Worm (Caenorhabditis elegans): ENCODE measurements around the gene mfsd-8.
"Not testable (repeated sequence)": the region's sequence is repeated elsewhere in the genome, so short reads cannot be mapped to it uniquely, and the experiment has no call there.

mfsd-8 gene

ce11 chrIII:3329467-3329866 is 47.4 kb downstream of the mfsd-8 start:
- no peak for TF ChIP-seq elt-2 (tag; optimal IDR thresholded peaks at IDR 0.05)

DNA sequence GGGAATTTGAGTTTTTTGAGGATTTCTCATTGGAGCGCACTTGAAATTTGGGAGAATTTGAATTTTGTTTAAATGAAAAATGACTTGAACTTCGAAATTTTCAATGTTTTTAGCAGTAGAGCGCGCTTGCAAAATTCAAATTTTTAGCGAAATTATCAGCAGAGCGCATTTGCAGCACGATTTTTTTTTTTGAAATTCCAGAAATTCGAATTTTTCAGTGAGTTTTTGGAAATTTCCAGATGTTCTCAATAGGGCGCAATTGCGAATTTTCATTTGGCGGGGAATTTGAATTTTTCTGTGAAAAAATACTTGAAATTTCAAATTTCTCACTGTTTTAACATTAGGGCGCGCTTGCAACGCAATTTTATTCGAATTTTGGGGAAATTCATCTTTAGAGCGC is 49.7 kb downstream of the mfsd-8 start:
- TF ChIP-seq mep-1 (tag; optimal IDR thresholded peaks at IDR 0.05) = no peak
- no peak for TF ChIP-seq alr-1 (tag; optimal IDR thresholded peaks at IDR 0.05; ENCODE audit: borderline replicate concordance)
- TF ChIP-seq lin-14 (GFP tag; optimal IDR thresholded peaks at IDR 0.05) = no peak
- no peak for TF ChIP-seq hlh-4 (tag; optimal IDR thresholded peaks at IDR 0.05)
- no peak for TF ChIP-seq blmp-1 (tag; optimal IDR thresholded peaks at IDR 0.05)
- TF ChIP-seq lsy-2 (tag; optimal IDR thresholded peaks at IDR 0.05) = no peak

DNA sequence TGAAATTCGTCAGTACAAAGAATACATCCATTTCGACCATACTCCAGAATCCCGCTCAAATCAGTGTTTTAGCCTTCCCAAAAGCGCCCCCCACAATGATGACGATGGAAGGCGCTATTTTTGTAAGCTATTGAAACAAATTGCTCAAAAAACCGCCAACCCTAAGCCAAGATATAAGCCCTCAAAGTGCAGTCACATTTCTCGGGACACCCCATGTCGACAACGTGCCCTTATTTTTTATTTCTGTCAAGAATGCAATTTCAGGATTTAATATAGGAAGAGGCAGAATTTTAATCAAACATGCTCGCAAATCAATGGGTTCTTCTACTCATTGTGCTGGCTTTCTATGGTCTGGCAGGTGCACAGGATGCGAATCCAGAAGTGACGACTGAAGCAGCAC is 50.6 kb downstream of the mfsd-8 start, which contains the start of gene Y53G8AR.1:
Y53G8AR.1 (plus strand) TSS at position 301 of the 400 bp plus-strand sequence.
- TF ChIP-seq hlh-4, unc-130, nhr-76 (tag; optimal IDR thresholded peaks at IDR 0.05): not testable (repeated sequence)

DNA sequence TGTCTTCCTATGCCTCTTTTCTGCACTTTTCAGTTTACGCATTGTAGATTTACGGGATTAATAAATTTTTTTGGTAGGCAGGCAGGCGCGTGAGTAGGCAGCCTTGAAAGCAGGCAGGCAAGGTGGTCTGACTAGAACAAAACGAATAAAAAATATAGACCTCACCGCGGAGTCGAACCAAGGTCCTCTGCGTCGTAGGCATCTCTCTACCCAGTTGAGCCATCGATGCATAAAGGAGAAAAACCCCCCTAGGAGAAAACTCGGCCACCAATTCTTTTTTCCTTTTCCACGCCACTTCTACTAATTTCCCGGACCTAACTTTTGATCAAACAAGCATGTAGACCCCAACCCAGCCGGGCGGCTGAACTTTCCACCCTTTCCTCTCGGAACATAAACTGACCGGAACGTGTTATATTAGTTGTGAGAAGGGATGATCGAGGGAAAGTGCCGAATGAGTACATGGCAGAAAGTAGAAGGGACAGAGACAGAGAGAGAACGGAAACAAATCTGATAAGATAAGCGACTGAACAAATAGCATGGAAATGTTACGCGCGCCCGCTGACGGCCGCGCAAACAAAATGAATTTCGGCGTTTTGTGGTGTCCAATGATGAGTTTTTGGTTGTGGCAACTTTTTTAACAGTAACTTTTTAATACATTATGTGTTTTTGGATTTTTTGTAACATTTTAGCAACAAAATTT is 57.4 kb downstream of the mfsd-8 start:
- TF ChIP-seq dpl-1 (GFP tag; optimal IDR thresholded peaks at IDR 0.05) = no peak
- no peak for TF ChIP-seq egl-27 (tag; optimal IDR thresholded peaks at IDR 0.05)
- TF ChIP-seq lin-14 (GFP tag; optimal IDR thresholded peaks at IDR 0.05) = peak; percentile 80
- no peak for TF ChIP-seq lir-3 (tag; optimal IDR thresholded peaks at IDR 0.05; ENCODE audit: poor library complexity)
- TF ChIP-seq fkh-8 (tag; optimal IDR thresholded peaks at IDR 0.05) = no peak
- TF ChIP-seq sptf-1 (tag; optimal IDR thresholded peaks at IDR 0.05) = no peak
- no peak for TF ChIP-seq nhr-90 (tag; optimal IDR thresholded peaks at IDR 0.05; ENCODE audit: poor library complexity)
- TF ChIP-seq tlp-1 (tag; optimal IDR thresholded peaks at IDR 0.05) = no peak
- no peak for TF ChIP-seq ets-5 (GFP tag; IDR thresholded peaks at IDR 0.05)
- no peak for TF ChIP-seq alr-1 (tag; optimal IDR thresholded peaks at IDR 0.05; ENCODE audit: borderline replicate concordance)
- TF ChIP-seq tbx-2 (tag; optimal IDR thresholded peaks at IDR 0.05) = no peak
- no peak for TF ChIP-seq jun-1 (tag; optimal IDR thresholded peaks at IDR 0.05)
- peak; percentile 53 to 97 (median 82) for TF ChIP-seq elt-3 (tag; optimal IDR thresholded peaks at IDR 0.05)
- peak; percentile 21 for TF ChIP-seq pag-3 (tag; optimal IDR thresholded peaks at IDR 0.05; ENCODE audit: borderline replicate concordance, insufficient read depth)
- TF ChIP-seq swsn-7 (tag; optimal IDR thresholded peaks at IDR 0.05) = no peak
- TF ChIP-seq lin-13 (GFP tag; optimal IDR thresholded peaks at IDR 0.05) = no peak
- TF ChIP-seq vab-15 (tag; optimal IDR thresholded peaks at IDR 0.05) = no peak
- TF ChIP-seq rnt-1 (tag; optimal IDR thresholded peaks at IDR 0.05) = no peak
- no peak for TF ChIP-seq mef-2 (tag; optimal IDR thresholded peaks at IDR 0.05)
- no peak for TF ChIP-seq snu-23 (GFP tag; optimal IDR thresholded peaks at IDR 0.05)
- TF ChIP-seq ztf-11 (tag; optimal IDR thresholded peaks at IDR 0.05) = no peak
- no peak for TF ChIP-seq pqm-1 (tag; optimal IDR thresholded peaks at IDR 0.05)
- TF ChIP-seq mdl-1 (tag; optimal IDR thresholded peaks at IDR 0.05) = no peak
- no peak for TF ChIP-seq egl-13 (tag; optimal IDR thresholded peaks at IDR 0.05)
- peak; percentile 97 for TF ChIP-seq blmp-1 (tag; optimal IDR thresholded peaks at IDR 0.05)
- TF ChIP-seq grh-1 (GFP tag; IDR thresholded peaks at IDR 0.05) = no peak
- no peak for TF ChIP-seq efl-1 (optimal IDR thresholded peaks at IDR 0.05)
- no peak for TF ChIP-seq efl-1 (GFP tag; optimal IDR thresholded peaks at IDR 0.05 in 1 of 2)
- TF ChIP-seq hpl-2 (GFP tag; optimal IDR thresholded peaks at IDR 0.05) = no peak
- TF ChIP-seq fkh-4 (tag; optimal IDR thresholded peaks at IDR 0.05; ENCODE audit: borderline replicate concordance) = no peak
- TF ChIP-seq nhr-85 (tag) = peak; percentile 27
- no peak for TF ChIP-seq unc-130 (tag; optimal IDR thresholded peaks at IDR 0.05)
- TF ChIP-seq nhr-20 (tag; optimal IDR thresholded peaks at IDR 0.05) = no peak
- no peak for TF ChIP-seq unc-62 (GFP tag; optimal IDR thresholded peaks at IDR 0.05)
